Fruit fly (Drosophila melanogaster): ENCODE data around the gene side-III.

The side-III gene

DNA sequence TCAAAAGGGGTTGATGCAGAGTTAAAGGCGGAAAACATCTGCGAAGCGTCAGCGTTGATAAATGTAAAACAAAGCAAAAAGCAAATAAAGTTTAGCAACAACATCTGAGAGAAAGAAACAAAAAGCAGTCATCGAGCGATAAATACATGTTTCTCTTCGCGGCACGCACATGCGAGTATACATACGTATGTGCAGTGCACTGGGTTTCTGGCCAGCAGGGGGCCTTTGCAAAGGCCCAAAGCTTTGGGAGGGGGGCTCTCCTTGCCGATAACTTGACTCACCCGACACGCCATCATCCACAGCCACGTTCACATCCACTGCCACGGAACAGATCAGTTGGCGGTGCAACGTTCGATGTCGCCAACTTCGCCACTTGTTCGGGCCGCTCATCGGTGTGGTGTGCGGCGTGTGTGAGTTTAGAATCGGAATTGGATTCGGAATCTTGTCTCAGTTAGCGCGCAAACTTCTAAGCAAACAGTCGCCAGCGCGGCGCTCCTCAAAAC lies 146.1 kb downstream of the side-III start, which contains the start of gene CG42675:
Gene CG42675 (plus strand): TSS at position 453 of the 503 bp plus-strand sequence.
- TF ChIP-seq Myc (optimal IDR thresholded peaks at IDR 0.05) (no peak), ttk (optimal IDR thresholded peaks at IDR 0.05) (no peak), h (optimal IDR thresholded peaks at IDR 0.05) (no peak), Sin3A (optimal IDR thresholded peaks at IDR 0.05) (no peak), psq (optimal IDR thresholded peaks at IDR 0.05) (no peak), insv (optimal IDR thresholded peaks at IDR 0.05) (no peak)
